Worm (Caenorhabditis elegans) whole organism, mixed stage, embryonic: ENCODE results near the gene ekl-5.

Experiments
- flh-1 ChIP-seq: fragments of 200-800 bp; sonication (Bioruptor generic); optimal IDR thresholded peaks from 2 replicates; lab custom pipeline; 2018; ENCODE audit warnings: mild to moderate bottlenecking, missing genetic modification characterization, moderate library complexity, missing compliant biosample characterization
- lin-13 ChIP-seq: fragments of 150-350 bp; optimal IDR thresholded peaks from 2 replicates; lab custom pipeline; 2014; ENCODE audit warnings: missing biosample characterization, missing genetic modification characterization
- lsy-2 ChIP-seq: fragments of 150-350 bp; optimal IDR thresholded peaks from 2 replicates; lab custom pipeline; 2014; ENCODE audit warnings: missing biosample characterization, missing genetic modification characterization
- mep-1 ChIP-seq: fragments of 150-350 bp; optimal IDR thresholded peaks from 2 replicates; lab custom pipeline; 2017; ENCODE audit warnings: missing biosample characterization, missing genetic modification reagents, missing genetic modification characterization, inconsistent platforms
- nhr-12 ChIP-seq: fragments of 150-350 bp; optimal IDR thresholded peaks from 2 replicates; lab custom pipeline; 2014; ENCODE audit warnings: missing biosample characterization, missing genetic modification characterization
- unc-39 ChIP-seq: fragments of 150-350 bp; optimal IDR thresholded peaks from 2 replicates; lab custom pipeline; 2014; ENCODE audit warnings: missing biosample characterization, missing genetic modification characterization

ce11 chrX:13900047-13900446, 16.9 kb downstream of the ekl-5 start, which contains the start of gene sra-38:
- TF ChIP-seq lsy-2 (no peak), unc-39 (tag; lab: Kevin White, UChicago) (no peak), nhr-12 (tag; lab: Kevin White, UChicago) (no peak), mep-1 (tag; lab: Kevin White, UChicago) (no peak), flh-1 (no peak), lin-13 (no peak)
